Worm (Caenorhabditis elegans) whole organism, midembryonic: ENCODE measurements around the gene mpst-1.

ENCODE experiments used
- T22C8.4 ChIP-seq: fragments of 200-800 bp; sonication (Bioruptor generic); IDR thresholded peaks from 2 replicates; pipeline ENCODE4 v1.3.6; 2022; ENCODE audit warnings: missing genetic modification characterization, missing compliant biosample characterization
- cog-1 ChIP-seq: sonication (generic microtip); optimal IDR thresholded peaks from 2 replicates; lab custom pipeline; 2016; ENCODE audit warnings: missing genetic modification characterization, missing compliant biosample characterization
- flt-1 ChIP-seq: fragments of 200-800 bp; sonication (Bioruptor generic); IDR thresholded peaks from 2 replicates; pipeline ENCODE4 v1.3.6; 2022; ENCODE audit warnings: missing genetic modification characterization, missing compliant biosample characterization
- klf-2 ChIP-seq: fragments of 200-800 bp; sonication (Bioruptor generic); conservative IDR thresholded peaks from 2 replicates; pipeline ENCODE4 v1.3.6; 2022; ENCODE audit warnings: missing genetic modification reagents, missing genetic modification characterization, missing compliant biosample characterization
- med-1 ChIP-seq: sonication (generic microtip); optimal IDR thresholded peaks from 2 replicates; lab custom pipeline; 2017; ENCODE audit warnings: missing genetic modification characterization, mild to moderate bottlenecking, missing compliant biosample characterization, antibody characterized with exemption, missing genetic modification reagents; ENCODE audit not compliant: insufficient read depth
- ref-1 ChIP-seq: fragments of 200-800 bp; sonication (Bioruptor generic); conservative IDR thresholded peaks from 2 replicates; pipeline ENCODE4 v1.3.6; 2022; ENCODE audit warnings: missing genetic modification reagents, missing genetic modification characterization, missing compliant biosample characterization
- tab-1 ChIP-seq: fragments of 200-800 bp; sonication (Bioruptor generic); IDR thresholded peaks from 2 replicates; pipeline ENCODE4 v1.3.6; 2022; ENCODE audit warnings: missing genetic modification characterization, missing compliant biosample characterization
- ztf-23 ChIP-seq: fragments of 200-800 bp; sonication (Bioruptor generic); IDR thresholded peaks from 2 replicates; pipeline ENCODE4 v1.3.6; 2022; ENCODE audit warnings: missing genetic modification reagents, missing genetic modification characterization, missing compliant biosample characterization
- ztf-29 ChIP-seq: fragments of 200-800 bp; sonication (Bioruptor generic); IDR thresholded peaks from 2 replicates; pipeline ENCODE4 v1.3.6; 2022; ENCODE audit warnings: missing genetic modification reagents, missing genetic modification characterization, missing compliant biosample characterization

The mpst-1 gene

DNA sequence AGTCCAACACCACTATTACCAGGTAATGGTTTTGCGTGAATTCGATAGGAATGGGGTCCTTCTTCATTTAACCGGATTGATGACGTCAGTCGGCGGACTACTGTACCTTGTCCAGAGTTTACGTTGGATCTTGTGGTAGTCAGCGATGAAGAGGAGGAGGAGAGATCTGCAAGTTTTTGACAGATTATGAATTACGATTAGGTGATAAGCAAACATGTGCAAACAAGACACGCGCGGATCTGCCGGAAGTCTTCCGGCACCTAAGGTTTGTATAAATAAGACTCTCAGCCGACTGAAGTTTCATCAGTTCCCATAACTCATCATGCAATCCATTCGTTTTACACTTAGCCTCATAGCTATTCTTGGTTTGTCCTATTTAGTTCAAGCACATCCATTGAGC, 12.4 kb upstream of the mpst-1 start, which contains the start of gene idpb-5:
TSS of gene idpb-5 (plus strand) at position 301 of the 400 bp plus-strand sequence.
- TF ChIP-seq tab-1 (GFP tag; lab: Robert Waterston, UW) (no peak), flt-1 (GFP tag; lab: Robert Waterston, UW) (no peak), cog-1 (tag; lab: Kevin White, UChicago) (no peak), T22C8.4 (GFP tag; lab: Robert Waterston, UW) (no peak), ztf-23 (GFP tag; lab: Robert Waterston, UW) (no peak)

DNA sequence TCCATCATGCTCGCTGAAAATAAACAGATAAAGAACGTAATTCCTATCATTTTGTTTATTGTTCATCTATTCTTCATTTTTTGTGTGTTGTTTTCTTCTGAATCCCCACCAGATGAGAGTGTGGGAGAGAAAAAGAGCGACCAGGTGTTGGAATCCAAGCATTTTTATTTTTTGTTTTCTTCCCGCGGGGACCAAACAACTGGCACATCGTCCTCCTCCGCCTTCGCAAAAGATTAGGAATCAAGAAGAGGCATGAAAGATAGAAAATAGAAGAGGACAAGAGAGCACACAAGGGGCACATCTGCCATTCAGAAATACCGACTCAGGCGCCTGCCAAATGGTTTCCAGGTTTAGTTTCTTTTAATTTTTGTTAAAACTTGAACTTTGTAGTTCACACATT, 9.2 kb upstream of the mpst-1 start, which contains the start of gene R13H4.2:
TSS of gene R13H4.2 (plus strand) at position 319 of the 400 bp plus-strand sequence.
- TF ChIP-seq ztf-23 (GFP tag; lab: Robert Waterston, UW) (no peak), tab-1 (GFP tag; lab: Robert Waterston, UW) (no peak), T22C8.4 (GFP tag; lab: Robert Waterston, UW) (no peak), ref-1 (GFP tag; lab: Robert Waterston, UW) (no peak), med-1 (GFP tag; lab: Kevin White, UChicago) (no peak), ztf-29 (no peak)

DNA sequence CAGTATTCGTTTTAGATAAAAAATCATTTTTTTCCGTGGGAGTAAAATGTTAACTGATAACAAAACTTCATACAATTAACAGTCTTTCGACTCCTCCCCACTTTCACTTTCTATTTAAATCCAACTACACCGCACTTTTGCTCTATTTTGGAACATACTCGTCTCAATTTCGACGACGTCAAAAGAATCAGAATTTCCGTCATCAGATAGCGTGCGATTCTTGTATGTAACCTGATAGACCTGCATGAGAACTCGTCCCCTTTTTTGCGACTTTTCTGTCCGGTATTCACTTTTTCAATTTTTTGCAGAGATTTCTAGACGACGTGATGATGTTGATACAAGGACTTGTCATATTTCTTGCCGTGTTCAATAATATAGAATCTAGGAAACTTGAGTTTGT, 6.5 kb upstream of the mpst-1 start, which contains the start of gene pho-8:
TSS of gene pho-8 (plus strand) at position 301 of the 400 bp plus-strand sequence.
- TF ChIP-seq flt-1 (GFP tag; lab: Robert Waterston, UW) (no peak), tab-1 (GFP tag; lab: Robert Waterston, UW) (no peak), ztf-29 (no peak), cog-1 (tag; lab: Kevin White, UChicago) (no peak), ztf-23 (GFP tag; lab: Robert Waterston, UW) (no peak), ref-1 (GFP tag; lab: Robert Waterston, UW) (no peak), klf-2 (no peak), T22C8.4 (GFP tag; lab: Robert Waterston, UW) (no peak), med-1 (GFP tag; lab: Kevin White, UChicago) (no peak)

DNA sequence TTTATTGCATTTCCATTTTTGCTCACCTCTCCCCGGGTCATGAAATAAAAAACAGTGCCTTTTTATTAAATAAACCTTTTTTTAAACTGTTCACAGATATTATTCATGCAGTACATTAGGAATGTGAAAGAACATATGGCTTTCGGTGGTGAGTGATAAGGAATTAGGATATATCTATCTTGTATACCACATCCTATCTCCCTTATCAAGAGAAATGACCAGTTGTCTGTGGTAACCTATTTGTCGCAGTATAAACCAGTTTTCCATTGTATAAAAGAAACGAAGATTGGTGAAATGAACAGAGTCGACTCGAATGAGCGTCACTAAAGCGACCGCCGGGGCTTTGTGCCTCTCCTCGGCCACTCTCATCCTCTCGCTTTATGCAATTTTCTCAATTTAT, 2.4 kb upstream of the mpst-1 start, which contains the start of gene col-158:
TSS of gene col-158 (plus strand) at position 301 of the 400 bp plus-strand sequence.
- TF ChIP-seq tab-1 (GFP tag; lab: Robert Waterston, UW) (no peak), ref-1 (GFP tag; lab: Robert Waterston, UW) (no peak), T22C8.4 (GFP tag; lab: Robert Waterston, UW) (no peak)

ce11 chrV:11825662-11826061, 1.2 kb downstream of the mpst-1 start, which contains the start of gene D2023.4:
TSS of gene D2023.4 (minus strand) at chrV:11825762.
- no peak for TF ChIP-seq med-1 (GFP tag; lab: Kevin White, UChicago)
- no peak for TF ChIP-seq ztf-29
- no peak for TF ChIP-seq tab-1 (GFP tag; lab: Robert Waterston, UW)
- no peak for TF ChIP-seq ztf-23 (GFP tag; lab: Robert Waterston, UW)
- TF ChIP-seq ref-1 (GFP tag; lab: Robert Waterston, UW) = no peak
- no peak for TF ChIP-seq klf-2
- TF ChIP-seq T22C8.4 (GFP tag; lab: Robert Waterston, UW) = no peak
- no peak for TF ChIP-seq flt-1 (GFP tag; lab: Robert Waterston, UW)
- TF ChIP-seq cog-1 (tag; lab: Kevin White, UChicago) = no peak

- no peak for TF ChIP-seq klf-2
- no peak for TF ChIP-seq T22C8.4 (GFP tag; lab: Robert Waterston, UW)
- TF ChIP-seq ref-1 (GFP tag; lab: Robert Waterston, UW) = no peak
- TF ChIP-seq med-1 (GFP tag; lab: Kevin White, UChicago) = no peak
- no peak for TF ChIP-seq tab-1 (GFP tag; lab: Robert Waterston, UW)
- TF ChIP-seq ztf-29 = no peak
Measured at ce11 chrV:11823978-11824377, 2.9 kb downstream of the mpst-1 start.

DNA sequence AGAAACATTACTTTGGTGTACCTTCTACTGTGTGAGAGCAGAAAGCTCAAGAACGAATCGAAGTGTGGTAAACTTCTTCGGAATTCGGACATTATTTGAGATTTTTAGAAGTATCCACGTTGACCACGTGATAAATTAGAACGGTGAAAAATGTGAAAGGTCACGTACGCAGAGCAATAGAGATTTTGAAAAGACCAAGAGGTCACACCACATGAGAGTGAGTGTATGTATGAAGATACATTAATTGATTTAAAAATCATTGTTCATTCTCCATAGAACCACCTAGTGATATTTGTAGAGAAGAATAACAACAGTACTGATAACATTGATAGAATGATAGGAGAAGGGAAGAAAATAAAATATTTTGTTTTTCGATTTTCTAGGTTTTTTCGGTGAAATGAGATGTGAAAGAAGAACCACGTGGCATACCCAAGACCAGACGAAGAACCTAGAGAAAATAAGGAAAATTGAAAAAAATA, 4.4 kb downstream of the mpst-1 start, which contains the start of gene pyc-1:
TSS of gene pyc-1 (minus strand) at position 69 of the 479 bp plus-strand sequence.
- TF ChIP-seq ref-1 (GFP tag; lab: Robert Waterston, UW) (no peak), T22C8.4 (GFP tag; lab: Robert Waterston, UW) (no peak), med-1 (GFP tag; lab: Kevin White, UChicago) (no peak), ztf-23 (GFP tag; lab: Robert Waterston, UW) (no peak), flt-1 (GFP tag; lab: Robert Waterston, UW) (no peak), klf-2 (no peak), ztf-29 (no peak), tab-1 (GFP tag; lab: Robert Waterston, UW) (no peak)

DNA sequence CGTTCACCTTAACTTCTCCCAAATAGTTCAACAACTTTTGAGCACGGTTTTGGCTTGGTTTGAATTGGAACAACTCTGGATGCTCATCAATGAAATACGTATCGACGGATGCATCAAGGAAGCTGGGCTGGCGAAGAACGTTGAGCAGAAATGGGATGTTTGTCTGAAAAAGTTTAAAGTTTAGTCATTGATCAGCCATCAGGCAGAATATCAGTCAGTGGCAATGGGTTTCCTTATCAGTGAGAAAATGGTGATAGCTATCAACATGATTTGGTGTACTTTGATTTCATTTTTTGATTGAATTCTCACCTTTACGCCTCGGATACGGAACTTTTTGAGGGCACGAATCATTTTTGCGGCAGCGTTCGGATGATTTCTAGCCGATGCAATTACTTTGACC, 6.3 kb downstream of the mpst-1 start:
- TF ChIP-seq ztf-29 = no peak
- no peak for TF ChIP-seq ztf-23 (GFP tag; lab: Robert Waterston, UW)
- TF ChIP-seq klf-2 = no peak
- TF ChIP-seq cog-1 (tag; lab: Kevin White, UChicago) = no peak
- no peak for TF ChIP-seq T22C8.4 (GFP tag; lab: Robert Waterston, UW)
- no peak for TF ChIP-seq tab-1 (GFP tag; lab: Robert Waterston, UW)
- TF ChIP-seq ref-1 (GFP tag; lab: Robert Waterston, UW) = no peak
- no peak for TF ChIP-seq med-1 (GFP tag; lab: Kevin White, UChicago)
- TF ChIP-seq flt-1 (GFP tag; lab: Robert Waterston, UW) = no peak

DNA sequence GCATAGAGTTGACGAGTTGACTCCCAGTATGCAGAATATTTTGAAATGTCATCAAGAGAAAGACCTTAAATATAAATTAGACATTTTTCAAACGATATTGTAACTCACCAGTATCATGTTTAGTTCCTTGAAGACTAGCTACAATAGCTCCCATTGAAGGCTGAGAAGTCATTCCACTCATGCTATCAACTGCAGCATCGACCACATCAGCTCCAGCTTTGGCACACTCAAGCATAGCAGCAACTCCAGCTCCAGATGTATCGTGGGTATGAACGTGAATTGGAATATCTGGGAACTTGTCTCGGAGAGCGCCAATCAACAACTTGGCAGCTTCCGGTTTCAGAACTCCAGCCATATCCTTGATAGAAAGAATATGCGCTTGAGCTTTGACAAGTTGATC, 7.4 kb downstream of the mpst-1 start:
- TF ChIP-seq flt-1 (GFP tag; lab: Robert Waterston, UW) = no peak
- TF ChIP-seq klf-2 = no peak
- no peak for TF ChIP-seq ref-1 (GFP tag; lab: Robert Waterston, UW)
- TF ChIP-seq tab-1 (GFP tag; lab: Robert Waterston, UW) = no peak

ce11 chrV:11818786-11819185, 8.1 kb downstream of the mpst-1 start:
- no peak for TF ChIP-seq ztf-29
